Worm (Caenorhabditis elegans): Measurements from ENCODE around the gene hda-1.

Gene hda-1

ce11 chrV:14508556-14508955 lies 16.6 kb upstream of the hda-1 start (continued):
- no peak for TF ChIP-seq lag-1 (GFP tag; IDR thresholded peaks at IDR 0.05)

- TF ChIP-seq K12H6.12 (tag; optimal IDR thresholded peaks at IDR 0.05): no peak
Observed at ce11 chrV:14510746-14511145, 14.4 kb upstream of the hda-1 start, which contains the start of gene R02D5.9. R02D5.9 (minus strand) TSS chrV:14511123.

ce11 chrV:14518010-14518409 lies 7.2 kb upstream of the hda-1 start, which contains the start of gene R02D5.6:
R02D5.6 (minus strand) TSS chrV:14518110.
- TF ChIP-seq snpc-4 (GFP tag; optimal IDR thresholded peaks at IDR 0.05) (no peak), snpc-4 (tag; optimal IDR thresholded peaks at IDR 0.05) (no peak), attf-5 (GFP tag; optimal IDR thresholded peaks at IDR 0.05) (no peak), xnd-1 (tag; optimal IDR thresholded peaks at IDR 0.05) (no peak), unc-130 (GFP tag; optimal IDR thresholded peaks at IDR 0.05) (no peak), Y56A3A.18 (GFP tag; IDR thresholded peaks at IDR 0.05) (no peak), efl-1 (GFP tag; optimal IDR thresholded peaks at IDR 0.05) (no peak), athp-1 (tag; optimal IDR thresholded peaks at IDR 0.05) (no peak), ekl-4 (GFP tag; IDR thresholded peaks at IDR 0.05) (no peak), Y67H2A.10 (GFP tag; conservative IDR thresholded peaks at IDR 0.05) (no peak), tbx-9 (tag; optimal IDR thresholded peaks at IDR 0.05; ENCODE audit: borderline replicate concordance) (no peak), B0019.2 (GFP tag; conservative IDR thresholded peaks at IDR 0.05) (no peak), C06A6.2 (GFP tag; conservative IDR thresholded peaks at IDR 0.05) (no peak), Y53G8AR.9 (GFP tag; conservative IDR thresholded peaks at IDR 0.05) (no peak), madf-6 (GFP tag; IDR thresholded peaks at IDR 0.05) (no peak), nhr-80 (tag; optimal IDR thresholded peaks at IDR 0.05) (no peak), F37B4.10 (GFP tag; IDR thresholded peaks at IDR 0.05) (no peak), ama-1 (optimal IDR thresholded peaks at IDR 0.05) (no peak), ama-1 (GFP tag; optimal IDR thresholded peaks at IDR 0.05) (no peak), repo-1 (tag; optimal IDR thresholded peaks at IDR 0.05) (no peak)

ce11 chrV:14519268-14519667 lies 5.9 kb upstream of the hda-1 start, which contains the start of gene R02D5.8:
R02D5.8 (minus strand) TSS chrV:14519368.
- TF ChIP-seq K12H6.12 (tag; optimal IDR thresholded peaks at IDR 0.05): no peak
- no peak for TF ChIP-seq F33H1.4 (GFP tag; IDR thresholded peaks at IDR 0.05)
- TF ChIP-seq ztf-26 (tag; optimal IDR thresholded peaks at IDR 0.05): no peak
- TF ChIP-seq hrde-1 (tag; optimal IDR thresholded peaks at IDR 0.05; ENCODE audit: borderline replicate concordance): no peak

ce11 chrV:14521000-14521399 lies 4.2 kb upstream of the hda-1 start, which contains the start of gene C53A5.17:
C53A5.17 (minus strand) TSS chrV:14521100.
- TF ChIP-seq snpc-3.4 (tag; optimal IDR thresholded peaks at IDR 0.05) (no peak), hrde-1 (tag; optimal IDR thresholded peaks at IDR 0.05; ENCODE audit: borderline replicate concordance) (no peak), attf-6 (GFP tag; IDR thresholded peaks at IDR 0.05) (no peak), ceh-58 (GFP tag; IDR thresholded peaks at IDR 0.05) (no peak), T07F8.4 (tag; optimal IDR thresholded peaks at IDR 0.05) (no peak), unc-62 (GFP tag; optimal IDR thresholded peaks at IDR 0.05) (no peak), cebp-1 (GFP tag; IDR thresholded peaks at IDR 0.05) (no peak), cebp-1 (tag; optimal IDR thresholded peaks at IDR 0.05) (no peak), F52B5.7 (tag; optimal IDR thresholded peaks at IDR 0.05) (no peak), attf-3 (GFP tag; conservative IDR thresholded peaks at IDR 0.05) (no peak), F23B12.7 (tag; optimal IDR thresholded peaks at IDR 0.05; ENCODE audit: insufficient read depth) (no peak), sea-2 (GFP tag; IDR thresholded peaks at IDR 0.05) (no peak), Y53F4B.3 (GFP tag; IDR thresholded peaks at IDR 0.05) (no peak)

Measured in whole organism, young adult.